Worm (Caenorhabditis elegans): ENCODE data around the gene srlf-30.

DNA sequence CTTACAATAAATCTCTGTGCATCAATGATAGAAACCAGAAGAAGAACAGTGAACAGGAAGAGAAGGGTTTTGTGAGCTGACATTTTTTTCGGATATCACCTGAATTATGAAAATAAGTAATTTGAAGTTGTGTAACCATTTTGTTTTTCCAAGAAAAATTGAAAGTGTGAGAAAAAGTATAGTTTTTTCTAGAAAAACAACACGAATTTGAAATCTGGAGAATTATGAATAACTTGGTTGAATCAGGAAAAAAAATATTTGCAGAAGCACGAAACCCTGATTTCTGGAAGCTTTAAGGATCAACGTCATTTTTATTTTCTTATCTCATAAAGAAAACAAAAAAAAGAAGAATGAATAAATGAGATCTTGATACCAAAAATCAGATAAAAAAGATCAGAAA, 25.7 kb upstream of the srlf-30 start, which contains the start of gene F13E9.12:
- no peak for TF ChIP-seq nhr-42 (GFP tag; IDR thresholded peaks at IDR 0.05)
- no peak for TF ChIP-seq unc-130 (GFP tag; optimal IDR thresholded peaks at IDR 0.05)
- TF ChIP-seq Y75B8A.6 (GFP tag; IDR thresholded peaks at IDR 0.05): no peak
- no peak for TF ChIP-seq unc-62 (GFP tag; optimal IDR thresholded peaks at IDR 0.05 in 1 of 2)
- TF ChIP-seq unc-62 (tag; optimal IDR thresholded peaks at IDR 0.05): no peak
- TF ChIP-seq ZK546.5 (tag; optimal IDR thresholded peaks at IDR 0.05): no peak
- no peak for TF ChIP-seq nhr-28 (tag; optimal IDR thresholded peaks at IDR 0.05)

All from whole organism, L4 larva.